Worm (Caenorhabditis elegans): ENCODE data around the gene srh-287.

ce11 chrV:17818567-17818966 is 17.9 kb downstream of the srh-287 start, which contains the start of gene srh-298:
- TF ChIP-seq W03F9.2 (tag; optimal IDR thresholded peaks at IDR 0.05) = no peak
- TF ChIP-seq dao-5 (tag; optimal IDR thresholded peaks at IDR 0.05) = no peak

Data from whole organism, L4/young adult.